Worm (Caenorhabditis elegans): Measurements from ENCODE around the gene srx-78.

- TF ChIP-seq lin-35 (GFP tag; optimal IDR thresholded peaks at IDR 0.05) (no peak), F39B2.1 (GFP tag; IDR thresholded peaks at IDR 0.05) (no peak), F22D6.2 (tag; optimal IDR thresholded peaks at IDR 0.05) (no peak), B0336.3 (GFP tag; IDR thresholded peaks at IDR 0.05) (no peak)
These were observed 46.7 kb upstream of the srx-78 start, which contains the start of gene sdc-3 for ce11 chrV:15048107-15048506.
